Worm (Caenorhabditis elegans): ENCODE measurements around the gene mes-2.

DNA sequence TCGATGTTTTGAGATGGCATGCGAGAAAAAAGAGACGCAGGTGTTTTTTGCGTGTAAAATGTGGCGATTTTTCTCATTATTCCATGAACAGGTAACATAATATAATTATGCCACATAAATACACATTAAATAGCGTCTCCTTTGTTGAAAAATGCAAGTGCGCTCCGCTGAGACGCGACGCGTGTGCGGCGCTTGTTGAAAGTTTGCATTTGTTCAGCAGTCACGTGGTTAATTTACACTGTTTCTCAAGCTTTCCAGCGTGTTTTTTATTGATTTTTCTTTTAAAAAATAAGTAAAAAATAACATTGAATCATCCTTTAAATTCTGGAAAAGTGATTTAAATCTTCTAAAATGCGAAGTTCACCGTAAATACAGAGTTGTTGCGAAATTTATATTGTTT, 15.8 kb downstream of the mes-2 start:
- TF ChIP-seq madf-8 (GFP tag; conservative IDR thresholded peaks at IDR 0.05) (no peak), unc-62 (GFP tag; optimal IDR thresholded peaks at IDR 0.05) (no peak), lsy-27 (tag; optimal IDR thresholded peaks at IDR 0.05; ENCODE audit: borderline replicate concordance, insufficient read depth) (no peak), hlh-12 (tag; optimal IDR thresholded peaks at IDR 0.05) (no peak), let-526 (GFP tag; IDR thresholded peaks at IDR 0.05) (no peak), pbrm-1 (GFP tag; IDR thresholded peaks at IDR 0.05) (peak; percentile 49; the same call in 1 of the 2 replicates), hlh-26 (GFP tag; conservative IDR thresholded peaks at IDR 0.05) (no peak), ceh-58 (GFP tag; IDR thresholded peaks at IDR 0.05) (no peak)
